Fruit fly (Drosophila melanogaster): ENCODE results near the gene yata.

yata gene

dm6 chr3R:29802753-29803313 is 53.8 kb downstream of the yata start, which contains the start of the genes Etfb and CG7789 (continued):
- TF ChIP-seq org-1 (GFP tag; optimal IDR thresholded peaks at IDR 0.05) (peak; percentile 30), CG9609 (GFP tag; optimal IDR thresholded peaks at IDR 0.05) (peak; percentile 83), fd3F (GFP tag; optimal IDR thresholded peaks at IDR 0.05) (peak; percentile 63), CG32532 (GFP tag; IDR thresholded peaks at IDR 0.05) (peak; percentile 90), Sry-δ (GFP tag; optimal IDR thresholded peaks at IDR 0.05) (peak; percentile 89), so (GFP tag; IDR thresholded peaks at IDR 0.05) (0 out of 3 replicates have a peak, but pooled peaks have one; percentile 8), CG4424 (GFP tag; optimal IDR thresholded peaks at IDR 0.05) (no peak), slou (GFP tag; optimal IDR thresholded peaks at IDR 0.05) (no peak), Xbp1 (GFP tag; optimal IDR thresholded peaks at IDR 0.05) (peak; percentile 84), E2f2 (GFP tag; IDR thresholded peaks at IDR 0.05) (peak; percentile 70), gro (GFP tag; optimal IDR thresholded peaks at IDR 0.05) (peak; percentile 83), phol (tag; optimal IDR thresholded peaks at IDR 0.05) (peak; percentile 71), slp2 (GFP tag; optimal IDR thresholded peaks at IDR 0.05) (no peak), MESR4 (GFP tag; optimal IDR thresholded peaks at IDR 0.05) (peak; percentile 64), CG1603 (tag; optimal IDR thresholded peaks at IDR 0.05) (peak; percentile 87), sisA (GFP tag; IDR thresholded peaks at IDR 0.05) (peak; percentile 78), ttk (GFP tag; IDR thresholded peaks at IDR 0.05) (peak; percentile 74), gsb-n (tag; optimal IDR thresholded peaks at IDR 0.05) (no peak), NC2α (GFP tag; optimal IDR thresholded peaks at IDR 0.05) (no peak), CG2678 (tag; optimal IDR thresholded peaks at IDR 0.05) (no peak), CG6654 (GFP tag; optimal IDR thresholded peaks at IDR 0.05) (peak; percentile 21), cato (GFP tag; optimal IDR thresholded peaks at IDR 0.05; ENCODE audit: borderline replicate concordance) (peak; percentile 57), CG32767 (GFP tag; IDR thresholded peaks at IDR 0.05) (peak; percentile 54; the same call in 1 of the 2 replicates), CG31388 (GFP tag; optimal IDR thresholded peaks at IDR 0.05) (no peak), pho (GFP tag; optimal IDR thresholded peaks at IDR 0.05) (peak; percentile 88), nau (GFP tag; optimal IDR thresholded peaks at IDR 0.05) (no peak), tna (GFP tag; IDR thresholded peaks at IDR 0.05; ENCODE audit: partially characterized antibody) (no peak), gcm2 (GFP tag; optimal IDR thresholded peaks at IDR 0.05) (peak; percentile 61), Hmx (GFP tag; optimal IDR thresholded peaks at IDR 0.05) (no peak), Lim3 (GFP tag; IDR thresholded peaks at IDR 0.05) (no peak), trh (GFP tag; optimal IDR thresholded peaks at IDR 0.05) (peak; percentile 57), CG14050 (GFP tag; IDR thresholded peaks at IDR 0.05) (peak; percentile 17; the same call in 1 of the 3 replicates), crp (GFP tag; optimal IDR thresholded peaks at IDR 0.05) (peak; percentile 37 to 94), zen2 (GFP tag; IDR thresholded peaks at IDR 0.05; ENCODE audit: partially characterized antibody) (peak; percentile 35; the same call in 1 of the 3 replicates), Taf1 (GFP tag; IDR thresholded peaks at IDR 0.05) (peak; percentile 76), CG30431 (GFP tag; optimal IDR thresholded peaks at IDR 0.05) (peak; percentile 39), Poxn (GFP tag; IDR thresholded peaks at IDR 0.05) (peak; percentile 40; the same call in 1 of the 2 replicates), schlank (tag; optimal IDR thresholded peaks at IDR 0.05) (peak; percentile 72), chm (GFP tag; IDR thresholded peaks at IDR 0.05) (peak; percentile 69), peb (GFP tag; IDR thresholded peaks at IDR 0.05) (peak; percentile 49; the same call in 1 of the 2 replicates), Spps (tag; optimal IDR thresholded peaks at IDR 0.05) (no peak), CG8944 (GFP tag; optimal IDR thresholded peaks at IDR 0.05) (peak; percentile 39), stwl (tag; optimal IDR thresholded peaks at IDR 0.05) (peak; percentile 11), Max (GFP tag; optimal IDR thresholded peaks at IDR 0.05) (peak; percentile 29), Ada2b (GFP tag; IDR thresholded peaks at IDR 0.05) (peak; percentile 73), bsh (GFP tag; optimal IDR thresholded peaks at IDR 0.05) (peak; percentile 67 to 96), CG11398 (GFP tag; optimal IDR thresholded peaks at IDR 0.05) (peak; percentile 58), CG5245 (GFP tag; optimal IDR thresholded peaks at IDR 0.05) (peak; percentile 11), CG12155 (GFP tag; optimal IDR thresholded peaks at IDR 0.05) (peak; percentile 69), CG30403 (GFP tag; optimal IDR thresholded peaks at IDR 0.05) (peak; percentile 88)

Data from whole organism, embryonic.